Worm (Caenorhabditis elegans): ENCODE measurements around the gene nhr-95.

Gene nhr-95

ce11 chrV:19050438-19050837 lies 32.0 kb downstream of the nhr-95 start, which contains the start of gene asp-1:
asp-1 (minus strand) TSS chrV:19050752.
- no peak for TF ChIP-seq ztf-23 (GFP tag; IDR thresholded peaks at IDR 0.05)
- TF ChIP-seq med-1 (GFP tag; optimal IDR thresholded peaks at IDR 0.05; ENCODE audit: insufficient read depth), result no peak

DNA sequence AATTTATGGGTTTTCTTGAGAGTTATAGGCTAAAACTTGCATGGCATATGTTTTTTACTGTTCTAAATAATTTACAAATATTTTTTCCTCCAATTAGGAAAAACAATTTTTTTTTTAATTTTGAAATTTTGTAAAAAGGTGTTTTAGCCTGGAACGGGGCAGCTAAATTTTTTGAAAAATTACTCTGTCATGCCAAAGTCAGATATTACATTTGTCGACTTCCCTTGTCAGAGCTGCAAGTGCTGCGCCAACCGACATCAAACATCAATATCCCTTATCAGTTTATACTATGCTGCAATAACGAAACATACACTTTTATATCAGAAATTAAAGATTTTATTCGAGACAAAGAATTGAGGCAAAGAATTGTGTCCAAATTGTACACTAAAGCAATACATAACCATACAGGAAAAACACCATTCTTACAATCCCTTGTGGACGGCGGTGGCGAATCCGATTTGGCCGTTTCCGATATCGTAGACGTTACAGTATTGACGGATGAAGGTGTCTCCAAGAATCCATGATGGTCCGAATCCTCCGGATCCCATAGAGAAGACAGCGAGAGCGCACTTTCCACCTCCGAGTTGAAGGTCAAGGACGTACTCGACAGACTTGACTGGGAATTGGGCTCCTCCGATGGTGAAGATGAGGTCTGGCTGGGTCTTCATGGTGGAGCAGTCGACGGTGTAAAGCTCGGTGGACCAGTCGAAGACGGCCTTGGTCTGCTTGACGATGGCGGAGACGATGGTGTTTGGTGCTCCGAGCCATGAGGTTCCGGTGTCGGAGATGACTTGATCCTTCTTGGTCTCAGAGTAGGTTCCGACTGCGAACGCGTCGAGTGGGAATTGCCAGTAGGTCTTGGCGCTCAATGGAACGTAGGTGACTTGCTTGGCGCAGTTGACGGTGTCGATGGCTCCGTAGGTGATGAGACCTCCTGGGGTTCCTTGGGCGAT lies 33.0 kb downstream of the nhr-95 start:
- 0 out of 2 replicates have a peak, but pooled peaks have one; percentile 18 for TF ChIP-seq tab-1 (GFP tag; IDR thresholded peaks at IDR 0.05)
- TF ChIP-seq cog-1 (tag; optimal IDR thresholded peaks at IDR 0.05), result no peak
- no peak for TF ChIP-seq ref-1 (GFP tag; conservative IDR thresholded peaks at IDR 0.05)
- TF ChIP-seq med-1 (GFP tag; optimal IDR thresholded peaks at IDR 0.05; ENCODE audit: insufficient read depth), result no peak
- no peak for TF ChIP-seq flt-1 (GFP tag; IDR thresholded peaks at IDR 0.05)
- TF ChIP-seq T22C8.4 (GFP tag; IDR thresholded peaks at IDR 0.05), result no peak
- no peak for TF ChIP-seq ztf-23 (GFP tag; IDR thresholded peaks at IDR 0.05)
- no peak for TF ChIP-seq klf-2 (GFP tag; conservative IDR thresholded peaks at IDR 0.05)

ce11 chrV:19047442-19047841 lies 35.0 kb downstream of the nhr-95 start:
- TF ChIP-seq med-1 (GFP tag; optimal IDR thresholded peaks at IDR 0.05; ENCODE audit: insufficient read depth), result no peak
- no peak for TF ChIP-seq klf-2 (GFP tag; conservative IDR thresholded peaks at IDR 0.05)
- TF ChIP-seq ref-1 (GFP tag; conservative IDR thresholded peaks at IDR 0.05), result no peak
- no peak for TF ChIP-seq cog-1 (tag; optimal IDR thresholded peaks at IDR 0.05)
- TF ChIP-seq tab-1 (GFP tag; IDR thresholded peaks at IDR 0.05), result no peak
- TF ChIP-seq ztf-29 (GFP tag; IDR thresholded peaks at IDR 0.05), result no peak
- TF ChIP-seq ztf-23 (GFP tag; IDR thresholded peaks at IDR 0.05), result no peak

DNA sequence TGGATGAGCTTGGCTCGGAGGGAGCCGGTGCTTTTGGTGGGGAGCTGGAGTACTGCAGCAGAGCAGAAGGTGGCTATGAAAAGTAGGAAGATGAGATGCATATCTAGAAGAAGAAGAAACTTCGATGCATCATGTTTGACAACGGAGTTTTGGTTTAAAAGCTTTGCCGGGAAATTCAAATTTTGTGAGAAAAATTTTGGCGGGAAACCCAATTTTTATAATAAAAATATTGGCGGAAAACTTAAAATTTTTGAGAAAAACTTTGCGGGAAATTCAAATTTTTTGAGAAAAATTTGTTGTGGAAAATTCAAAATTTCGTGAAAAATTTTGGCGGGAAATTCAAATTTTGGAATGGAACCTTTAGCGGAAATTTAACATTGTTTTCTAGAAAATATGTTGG lies 37.7 kb downstream of the nhr-95 start, which contains the start of gene asp-15:
TSS of gene asp-15 (minus strand) at position 101 of the 400 bp plus-strand sequence.
- TF ChIP-seq tab-1 (GFP tag; IDR thresholded peaks at IDR 0.05) (no peak), klf-2 (GFP tag; conservative IDR thresholded peaks at IDR 0.05) (no peak), ztf-23 (GFP tag; IDR thresholded peaks at IDR 0.05) (no peak), med-1 (GFP tag; optimal IDR thresholded peaks at IDR 0.05; ENCODE audit: insufficient read depth) (no peak), ref-1 (GFP tag; conservative IDR thresholded peaks at IDR 0.05) (no peak), ztf-29 (GFP tag; IDR thresholded peaks at IDR 0.05) (no peak), T22C8.4 (GFP tag; IDR thresholded peaks at IDR 0.05) (no peak)

- no peak for TF ChIP-seq med-1 (GFP tag; optimal IDR thresholded peaks at IDR 0.05; ENCODE audit: insufficient read depth)
- no peak for TF ChIP-seq T22C8.4 (GFP tag; IDR thresholded peaks at IDR 0.05)
- no peak for TF ChIP-seq flt-1 (GFP tag; IDR thresholded peaks at IDR 0.05)
- TF ChIP-seq ztf-29 (GFP tag; IDR thresholded peaks at IDR 0.05), result no peak
- no peak for TF ChIP-seq ref-1 (GFP tag; conservative IDR thresholded peaks at IDR 0.05)
- 0 out of 2 replicates have a peak, but pooled peaks have one; percentile 20 for TF ChIP-seq tab-1 (GFP tag; IDR thresholded peaks at IDR 0.05)
Measured at ce11 chrV:19042256-19042655, 40.2 kb downstream of the nhr-95 start, which contains the start of gene asp-16. asp-16 (minus strand) TSS chrV:19042605.

DNA sequence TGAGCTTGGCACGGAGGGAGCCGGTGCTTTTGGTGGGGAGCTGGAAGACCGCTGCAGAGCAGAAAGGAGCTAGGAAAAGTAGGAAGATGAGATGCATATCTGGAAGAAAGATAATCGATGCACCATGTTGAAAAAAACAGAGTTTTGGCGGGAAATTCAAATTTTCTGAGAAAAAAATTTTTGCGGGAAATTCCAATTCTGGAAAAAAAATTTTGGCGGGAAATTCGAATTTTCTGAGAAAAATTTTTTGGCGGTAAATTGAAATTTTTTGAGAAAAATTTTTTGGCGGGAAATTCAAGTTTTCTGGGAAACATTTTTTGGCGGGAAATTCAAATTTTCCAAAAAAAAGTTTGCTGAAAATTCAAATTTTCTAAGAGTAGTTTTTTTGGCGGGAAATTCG lies 45.2 kb downstream of the nhr-95 start, which contains the start of gene asp-17:
TSS of gene asp-17 (minus strand) at position 101 of the 400 bp plus-strand sequence.
- TF ChIP-seq tab-1 (GFP tag; IDR thresholded peaks at IDR 0.05) (no peak), ztf-23 (GFP tag; IDR thresholded peaks at IDR 0.05) (no peak), klf-2 (GFP tag; conservative IDR thresholded peaks at IDR 0.05) (no peak), T22C8.4 (GFP tag; IDR thresholded peaks at IDR 0.05) (no peak), ztf-29 (GFP tag; IDR thresholded peaks at IDR 0.05) (no peak), cog-1 (tag; optimal IDR thresholded peaks at IDR 0.05) (no peak), ref-1 (GFP tag; conservative IDR thresholded peaks at IDR 0.05) (no peak), flt-1 (GFP tag; IDR thresholded peaks at IDR 0.05) (no peak), med-1 (GFP tag; optimal IDR thresholded peaks at IDR 0.05; ENCODE audit: insufficient read depth) (no peak)

ce11 chrV:19036061-19036460 lies 46.4 kb downstream of the nhr-95 start:
- TF ChIP-seq T22C8.4 (GFP tag; IDR thresholded peaks at IDR 0.05), result peak; percentile 74
- TF ChIP-seq ref-1 (GFP tag; conservative IDR thresholded peaks at IDR 0.05), result no peak

DNA sequence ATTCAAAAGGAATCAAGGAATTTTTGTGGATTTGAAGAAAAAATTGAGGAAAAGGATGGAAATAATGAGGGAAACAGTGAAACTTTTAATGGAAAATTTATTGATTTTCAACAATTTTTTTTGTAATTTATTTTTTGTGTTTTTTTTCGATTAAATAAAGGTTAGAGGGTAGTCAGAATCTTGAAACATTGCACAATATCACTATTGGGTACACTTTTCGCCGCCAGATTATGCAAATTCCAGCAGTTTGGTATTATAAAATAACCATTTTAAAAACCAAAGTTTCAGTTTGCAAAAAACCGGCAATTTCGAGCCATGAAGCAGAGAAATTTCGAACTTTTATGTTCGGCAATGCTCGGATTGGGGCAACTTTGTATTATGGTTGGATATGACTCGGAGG lies 51.0 kb downstream of the nhr-95 start, which contains the start of gene Y39B6A.27:
TSS of gene Y39B6A.27 (plus strand) at position 301 of the 400 bp plus-strand sequence.
- no peak for TF ChIP-seq flt-1 (GFP tag; IDR thresholded peaks at IDR 0.05)
- TF ChIP-seq ref-1 (GFP tag; conservative IDR thresholded peaks at IDR 0.05), result no peak
- no peak for TF ChIP-seq cog-1 (tag; optimal IDR thresholded peaks at IDR 0.05)
- TF ChIP-seq tab-1 (GFP tag; IDR thresholded peaks at IDR 0.05), result no peak
- no peak for TF ChIP-seq ztf-23 (GFP tag; IDR thresholded peaks at IDR 0.05)
- no peak for TF ChIP-seq T22C8.4 (GFP tag; IDR thresholded peaks at IDR 0.05)

ce11 chrV:19027338-19027737 lies 55.1 kb downstream of the nhr-95 start:
- no peak for TF ChIP-seq ztf-29 (GFP tag; IDR thresholded peaks at IDR 0.05)
- TF ChIP-seq T22C8.4 (GFP tag; IDR thresholded peaks at IDR 0.05), result peak; percentile 91

DNA sequence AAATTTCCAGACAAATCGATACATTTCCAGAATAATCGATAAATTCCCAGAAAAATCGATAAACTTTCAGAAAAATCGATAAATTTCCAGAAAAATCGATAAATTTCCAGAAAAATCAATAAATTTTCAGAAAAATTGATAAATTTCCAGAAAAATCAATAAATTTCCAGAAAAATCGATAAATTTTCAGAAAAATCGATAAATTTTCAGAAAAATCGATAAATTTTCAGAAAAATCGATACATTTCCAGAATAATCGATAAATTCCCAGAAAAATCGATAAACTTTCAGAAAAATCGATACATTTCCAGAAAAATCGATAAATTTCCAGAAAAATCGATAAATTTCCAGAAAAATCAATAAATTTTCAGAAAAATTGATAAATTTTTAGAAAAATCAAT lies 55.7 kb downstream of the nhr-95 start:
- TF ChIP-seq T22C8.4 (GFP tag; IDR thresholded peaks at IDR 0.05), result peak; percentile 82

Data from whole organism, midembryonic.